Fruit fly (Drosophila melanogaster) whole organism, embryonic: ENCODE measurements around the gene CG9628.

Experiments used
- CG10366 ChIP-seq: fragments of 200-800 bp; sonication (Bioruptor generic); IDR thresholded peaks from 2 replicates; pipeline ENCODE4 v1.3.6; 2022; ENCODE audit warnings: missing biosample characterization, missing genetic modification characterization
- CG10431 ChIP-seq: fragments of 200-800 bp; sonication (Bioruptor generic); optimal IDR thresholded peaks from 3 replicates; lab custom pipeline; 2018; ENCODE audit warnings: missing biosample characterization, mild to moderate bottlenecking, missing genetic modification characterization
- CG10565 ChIP-seq: fragments of 200-800 bp; sonication (Bioruptor generic); optimal IDR thresholded peaks from 3 replicates; lab custom pipeline; 2016; ENCODE audit warnings: missing biosample characterization, mild to moderate bottlenecking, missing genetic modification characterization
- CG10979 ChIP-seq: fragments of 200-800 bp; sonication (Bioruptor generic); optimal IDR thresholded peaks from 2 replicates; lab custom pipeline; 2018; ENCODE audit warnings: missing biosample characterization, mild to moderate bottlenecking, missing genetic modification characterization, moderate library complexity
- CG11560 ChIP-seq: fragments of 200-800 bp; sonication (Bioruptor generic); IDR thresholded peaks from 3 replicates; pipeline ENCODE4 v1.3.6; 2022; ENCODE audit warnings: missing biosample characterization, missing genetic modification characterization
- CG11696 ChIP-seq: fragments of 200-800 bp; sonication (Bioruptor generic); IDR thresholded peaks from 2 replicates; pipeline ENCODE4 v1.3.6; 2022; ENCODE audit warnings: missing biosample characterization, missing genetic modification characterization
- CG12236 ChIP-seq: fragments of 200-800 bp; sonication (Bioruptor generic); optimal IDR thresholded peaks from 2 replicates; lab custom pipeline; 2016; ENCODE audit warnings: missing biosample characterization, missing genetic modification characterization
- CG15514 ChIP-seq: fragments of 200-800 bp; sonication (Bioruptor generic); optimal IDR thresholded peaks from 3 replicates; lab custom pipeline; 2017; ENCODE audit warnings: missing biosample characterization, missing genetic modification characterization, mild to moderate bottlenecking, moderate library complexity, missing genetic modification reagents
- CG15601 ChIP-seq: fragments of 200-800 bp; sonication (Bioruptor generic); optimal IDR thresholded peaks from 3 replicates; lab custom pipeline; 2019; ENCODE audit warnings: missing biosample characterization, mild to moderate bottlenecking, missing genetic modification characterization, moderate library complexity
- CG15696 ChIP-seq: fragments of 200-800 bp; sonication (Bioruptor generic); optimal IDR thresholded peaks from 2 replicates; lab custom pipeline; 2019; ENCODE audit warnings: missing biosample characterization, mild to moderate bottlenecking, missing genetic modification characterization, moderate library complexity
- CG1602 ChIP-seq: fragments of 200-800 bp; sonication (Bioruptor generic); optimal IDR thresholded peaks from 3 replicates; lab custom pipeline; 2016; ENCODE audit warnings: missing biosample characterization, missing genetic modification characterization
- CG17912 ChIP-seq: fragments of 200-800 bp; sonication (Bioruptor generic); optimal IDR thresholded peaks from 2 replicates; lab custom pipeline; 2018; ENCODE audit warnings: missing biosample characterization, mild to moderate bottlenecking, missing genetic modification characterization
- CG18764 ChIP-seq: fragments of 200-800 bp; sonication (Bioruptor generic); optimal IDR thresholded peaks from 3 replicates; lab custom pipeline; 2016; ENCODE audit warnings: missing biosample characterization, missing genetic modification characterization
- CG30431 ChIP-seq: fragments of 200-800 bp; sonication (Bioruptor generic); optimal IDR thresholded peaks from 2 replicates; lab custom pipeline; 2017; ENCODE audit warnings: missing biosample characterization, missing genetic modification characterization
- CG32532 ChIP-seq: fragments of 200-800 bp; sonication (Bioruptor generic); IDR thresholded peaks from 2 replicates; pipeline ENCODE4 v1.3.6; 2022; ENCODE audit warnings: missing biosample characterization, missing genetic modification characterization
- CG34376 ChIP-seq: fragments of 200-800 bp; sonication (Bioruptor generic); optimal IDR thresholded peaks from 2 replicates; lab custom pipeline; 2018; ENCODE audit warnings: missing biosample characterization, mild to moderate bottlenecking, missing genetic modification characterization
- CG3847 ChIP-seq: fragments of 200-800 bp; sonication (Bioruptor generic); IDR thresholded peaks from 2 replicates; pipeline ENCODE4 v1.3.6; 2022; ENCODE audit warnings: missing biosample characterization, missing genetic modification characterization
- CG3995 ChIP-seq: fragments of 200-800 bp; sonication (Bioruptor generic); optimal IDR thresholded peaks from 3 replicates; lab custom pipeline; 2016; ENCODE audit warnings: missing biosample characterization, missing genetic modification characterization
- CrebB ChIP-seq: fragments of 200-800 bp; sonication (Bioruptor generic); optimal IDR thresholded peaks from 3 replicates; lab custom pipeline; 2018; ENCODE audit warnings: missing biosample characterization, mild to moderate bottlenecking, missing genetic modification characterization
- Dip3 ChIP-seq: fragments of 200-800 bp; sonication (Bioruptor generic); optimal IDR thresholded peaks from 3 replicates; lab custom pipeline; 2016; ENCODE audit warnings: missing biosample characterization, missing genetic modification characterization
- Dref ChIP-seq: fragments of 200-800 bp; sonication (Bioruptor generic); IDR thresholded peaks from 2 replicates; pipeline ENCODE4 v1.3.6; 2022; ENCODE audit warnings: missing biosample characterization, missing genetic modification characterization
- GATAe ChIP-seq: fragments of 200-800 bp; sonication (Bioruptor generic); conservative IDR thresholded peaks from 2 replicates; pipeline ENCODE4 v1.3.6; 2022; ENCODE audit warnings: missing biosample characterization, missing genetic modification characterization
- HLHmδ ChIP-seq: fragments of 200-800 bp; sonication (Bioruptor generic); optimal IDR thresholded peaks from 2 replicates; lab custom pipeline; 2018; ENCODE audit warnings: missing biosample characterization, mild to moderate bottlenecking, missing genetic modification characterization, moderate library complexity
- Hr39 ChIP-seq: fragments of >200 bp; optimal IDR thresholded peaks from 2 replicates; lab custom pipeline; 2017
- Hr51 ChIP-seq, 2 experiments: fragments of 200-800 bp; sonication (Bioruptor generic); optimal IDR thresholded peaks; 2 replicates in 1 of 2; 3 replicates in 1 of 2; lab custom pipeline; 2016 to 2018; ENCODE audit warnings: missing biosample characterization in 2 of 2, missing genetic modification characterization in 2 of 2, mild to moderate bottlenecking in 1 of 2, moderate library complexity in 1 of 2
- Opbp ChIP-seq: fragments of 200-800 bp; sonication (Bioruptor generic); IDR thresholded peaks from 3 replicates; pipeline ENCODE4 v1.3.6; 2022; ENCODE audit warnings: missing biosample characterization, missing genetic modification characterization; ENCODE audit not compliant: partially characterized antibody
- Sox102F ChIP-seq: fragments of 200-800 bp; sonication (Bioruptor generic); optimal IDR thresholded peaks from 2 replicates; lab custom pipeline; 2018; ENCODE audit warnings: missing biosample characterization, mild to moderate bottlenecking, missing genetic modification characterization, moderate library complexity
- al ChIP-seq: fragments of 200-800 bp; sonication (Bioruptor generic); IDR thresholded peaks from 2 replicates; pipeline ENCODE4 v1.3.6; 2022; ENCODE audit warnings: missing biosample characterization, missing genetic modification characterization
- ash1 ChIP-seq: fragments of 200-800 bp; sonication (Bioruptor generic); optimal IDR thresholded peaks from 2 replicates; lab custom pipeline; 2018; ENCODE audit warnings: missing biosample characterization, mild to moderate bottlenecking, missing genetic modification characterization
- caup ChIP-seq: fragments of 200-800 bp; sonication (Bioruptor generic); optimal IDR thresholded peaks from 3 replicates; lab custom pipeline; 2017; ENCODE audit warnings: missing biosample characterization, mild to moderate bottlenecking, missing genetic modification characterization, moderate library complexity; ENCODE audit not compliant: severe bottlenecking
- cg ChIP-seq: fragments of 200-800 bp; sonication (Bioruptor generic); optimal IDR thresholded peaks from 3 replicates; lab custom pipeline; 2019; ENCODE audit warnings: missing biosample characterization, mild to moderate bottlenecking, missing genetic modification characterization, moderate library complexity
- chn ChIP-seq: fragments of 200-800 bp; sonication (Bioruptor generic); optimal IDR thresholded peaks from 2 replicates; lab custom pipeline; 2016; ENCODE audit warnings: missing biosample characterization, missing genetic modification characterization
- crol ChIP-seq: fragments of 200-800 bp; sonication (Bioruptor generic); IDR thresholded peaks from 2 replicates; pipeline ENCODE4 v1.3.6; 2022; ENCODE audit warnings: missing biosample characterization, missing genetic modification characterization
- dan ChIP-seq: fragments of 200-800 bp; sonication (Bioruptor generic); IDR thresholded peaks from 2 replicates; pipeline ENCODE4 v1.3.6; 2022; ENCODE audit warnings: missing biosample characterization, missing genetic modification characterization
- dati ChIP-seq: fragments of 200-800 bp; sonication (Bioruptor generic); IDR thresholded peaks from 2 replicates; pipeline ENCODE4 v1.3.6; 2022; ENCODE audit warnings: missing biosample characterization, missing genetic modification characterization
- dm ChIP-seq: fragments of 200-800 bp; sonication (Bioruptor generic); optimal IDR thresholded peaks from 3 replicates; lab custom pipeline; 2016; ENCODE audit warnings: missing biosample characterization, missing genetic modification characterization
- dysf ChIP-seq: fragments of 200-800 bp; sonication (Bioruptor generic); IDR thresholded peaks from 3 replicates; pipeline ENCODE4 v1.3.6; 2022; ENCODE audit warnings: missing biosample characterization, missing genetic modification characterization
- fd3F ChIP-seq: fragments of 200-800 bp; sonication (Bioruptor generic); optimal IDR thresholded peaks from 2 replicates; lab custom pipeline; 2018; ENCODE audit warnings: missing biosample characterization, mild to moderate bottlenecking, missing genetic modification characterization, moderate library complexity
- grn ChIP-seq: fragments of 200-800 bp; sonication (Bioruptor generic); optimal IDR thresholded peaks from 3 replicates; lab custom pipeline; 2017; ENCODE audit warnings: missing biosample characterization, missing genetic modification characterization
- insv ChIP-seq, 2 experiments: fragments of 200-800 bp; sonication (Bioruptor generic); optimal IDR thresholded peaks; 3 replicates each; lab custom pipeline; 2016 to 2018; ENCODE audit warnings: missing biosample characterization in 2 of 2, missing genetic modification characterization in 2 of 2
- ken ChIP-seq: fragments of 200-800 bp; sonication (Bioruptor generic); IDR thresholded peaks from 3 replicates; pipeline ENCODE4 v1.3.6; 2022; ENCODE audit warnings: missing biosample characterization, missing genetic modification characterization
- mirr ChIP-seq: fragments of 200-800 bp; sonication (Bioruptor generic); optimal IDR thresholded peaks from 3 replicates; lab custom pipeline; 2018; ENCODE audit warnings: missing biosample characterization, mild to moderate bottlenecking, missing genetic modification characterization
- nerfin-2 ChIP-seq: fragments of 200-800 bp; sonication (Bioruptor generic); IDR thresholded peaks from 2 replicates; pipeline ENCODE4 v1.3.6; 2022; ENCODE audit warnings: missing biosample characterization, missing genetic modification characterization; ENCODE audit not compliant: partially characterized antibody
- pfk ChIP-seq: fragments of 200-800 bp; sonication (Bioruptor generic); optimal IDR thresholded peaks from 2 replicates; lab custom pipeline; 2018; ENCODE audit warnings: missing biosample characterization, mild to moderate bottlenecking, missing genetic modification characterization, moderate library complexity
- phol ChIP-seq: fragments of 200-800 bp; sonication (Bioruptor generic); optimal IDR thresholded peaks from 3 replicates; lab custom pipeline; 2018; ENCODE audit warnings: missing biosample characterization, mild to moderate bottlenecking, missing genetic modification characterization, moderate library complexity
- row ChIP-seq: fragments of 200-800 bp; sonication (Bioruptor generic); IDR thresholded peaks from 3 replicates; pipeline ENCODE4 v1.3.6; 2022; ENCODE audit warnings: missing biosample characterization, missing genetic modification characterization
- run ChIP-seq: fragments of 200-800 bp; sonication (Bioruptor generic); optimal IDR thresholded peaks from 3 replicates; lab custom pipeline; 2018; ENCODE audit warnings: missing biosample characterization, mild to moderate bottlenecking, missing genetic modification characterization
- tup ChIP-seq: fragments of 200-800 bp; sonication (Bioruptor generic); optimal IDR thresholded peaks from 2 replicates; lab custom pipeline; 2016; ENCODE audit warnings: missing biosample characterization, mild to moderate bottlenecking, missing genetic modification characterization, moderate library complexity
- vfl ChIP-seq: fragments of 200-800 bp; sonication (Bioruptor generic); optimal IDR thresholded peaks from 2 replicates; lab custom pipeline; 2016; ENCODE audit warnings: missing biosample characterization, missing genetic modification characterization
- vvl ChIP-seq: fragments of 200-800 bp; sonication (Bioruptor generic); IDR thresholded peaks from 2 replicates; pipeline ENCODE4 v1.3.6; 2022; ENCODE audit warnings: missing biosample characterization, missing genetic modification characterization

The CG9628 gene

dm6 chr3L:14634773-14635563 lies 12.4 kb downstream of the CG9628 start (continued):
- TF ChIP-seq CG15514 (GFP tag; lab: Kevin White, UChicago) (no peak), Sox102F (GFP tag; lab: Kevin White, UChicago) (peak; percentile 64), row (GFP tag; lab: Robert Waterston, UW) (peak; percentile 59), GATAe (GFP tag; lab: Robert Waterston, UW) (no peak), CG10431 (GFP tag; lab: Kevin White, UChicago) (peak; percentile 25), tup (GFP tag; lab: Kevin White, UChicago) (no peak), al (GFP tag; lab: Robert Waterston, UW) (no peak), ken (GFP tag; lab: Robert Waterston, UW) (no peak), Dip3 (GFP tag; lab: Kevin White, UChicago) (no peak), chn (GFP tag; lab: Kevin White, UChicago) (peak; percentile 7), Dref (GFP tag; lab: Robert Waterston, UW) (no peak), CG10979 (tag; lab: Kevin White, UChicago) (peak; percentile 95), CG12236 (GFP tag; lab: Kevin White, UChicago) (no peak), CG3847 (GFP tag; lab: Robert Waterston, UW) (no peak), dm (no peak), CG15696 (tag; lab: Kevin White, UChicago) (peak; percentile 94), phol (tag; lab: Kevin White, UChicago) (peak; percentile 91), CG3995 (GFP tag; lab: Kevin White, UChicago) (no peak), CG10366 (GFP tag; lab: Robert Waterston, UW) (no peak; the same call in 1 of the 2 replicates), vfl (GFP tag; lab: Kevin White, UChicago) (no peak), nerfin-2 (GFP tag; lab: Robert Waterston, UW) (no peak), vvl (GFP tag; lab: Robert Waterston, UW) (peak; percentile 54), run (tag; lab: Kevin White, UChicago) (no peak), CG32532 (GFP tag; lab: Robert Waterston, UW) (no peak), cg (GFP tag; lab: Kevin White, UChicago) (no peak), CG30431 (peak; percentile 34), CG17912 (GFP tag; lab: Kevin White, UChicago) (no peak), CrebB (peak; percentile 7), fd3F (no peak), pfk (GFP tag; lab: Kevin White, UChicago) (peak; percentile 11), CG18764 (GFP tag; lab: Kevin White, UChicago) (peak; percentile 42), CG15601 (tag; lab: Kevin White, UChicago) (peak; percentile 86), ash1 (GFP tag; lab: Kevin White, UChicago) (no peak), Hr39 (no peak), dan (GFP tag; lab: Robert Waterston, UW) (no peak; the same call in 1 of the 2 replicates), mirr (no peak), dati (GFP tag; lab: Robert Waterston, UW) (no peak), insv (GFP tag; optimal IDR thresholded peaks at IDR 0.05; lab: Kevin White, UChicago) (no peak), Opbp (no peak), caup (no peak), CG34376 (GFP tag; lab: Kevin White, UChicago) (no peak), Hr51 (GFP tag; optimal IDR thresholded peaks at IDR 0.05; lab: Kevin White, UChicago) (peak in 1 of 2 experiments; percentile 60), HLHmδ (GFP tag; lab: Kevin White, UChicago) (no peak), CG11696 (no peak), dysf (GFP tag; lab: Robert Waterston, UW) (no peak; the same call in 2 of the 3 replicates), CG10565 (GFP tag; lab: Kevin White, UChicago) (no peak), grn (GFP tag; lab: Kevin White, UChicago) (peak; percentile 71), crol (peak; percentile 98), CG1602 (GFP tag; lab: Kevin White, UChicago) (peak; percentile 51), CG11560 (tag; lab: Robert Waterston, UW) (no peak)
